Worm (Caenorhabditis elegans) whole organism, midembryonic: ENCODE results near the gene W05E10.1.

Experiments
- T22C8.4 ChIP-seq: fragments of 200-800 bp; sonication (Bioruptor generic); IDR thresholded peaks from 2 replicates; pipeline ENCODE4 v1.3.6; 2022; ENCODE audit warnings: missing genetic modification characterization, missing compliant biosample characterization
- cog-1 ChIP-seq: sonication (generic microtip); optimal IDR thresholded peaks from 2 replicates; lab custom pipeline; 2016; ENCODE audit warnings: missing genetic modification characterization, missing compliant biosample characterization
- flt-1 ChIP-seq: fragments of 200-800 bp; sonication (Bioruptor generic); IDR thresholded peaks from 2 replicates; pipeline ENCODE4 v1.3.6; 2022; ENCODE audit warnings: missing genetic modification characterization, missing compliant biosample characterization
- klf-2 ChIP-seq: fragments of 200-800 bp; sonication (Bioruptor generic); conservative IDR thresholded peaks from 2 replicates; pipeline ENCODE4 v1.3.6; 2022; ENCODE audit warnings: missing genetic modification reagents, missing genetic modification characterization, missing compliant biosample characterization
- med-1 ChIP-seq: sonication (generic microtip); optimal IDR thresholded peaks from 2 replicates; lab custom pipeline; 2017; ENCODE audit warnings: missing genetic modification characterization, mild to moderate bottlenecking, missing compliant biosample characterization, antibody characterized with exemption, missing genetic modification reagents; ENCODE audit not compliant: insufficient read depth
- ref-1 ChIP-seq: fragments of 200-800 bp; sonication (Bioruptor generic); conservative IDR thresholded peaks from 2 replicates; pipeline ENCODE4 v1.3.6; 2022; ENCODE audit warnings: missing genetic modification reagents, missing genetic modification characterization, missing compliant biosample characterization
- tab-1 ChIP-seq: fragments of 200-800 bp; sonication (Bioruptor generic); IDR thresholded peaks from 2 replicates; pipeline ENCODE4 v1.3.6; 2022; ENCODE audit warnings: missing genetic modification characterization, missing compliant biosample characterization
- ztf-23 ChIP-seq: fragments of 200-800 bp; sonication (Bioruptor generic); IDR thresholded peaks from 2 replicates; pipeline ENCODE4 v1.3.6; 2022; ENCODE audit warnings: missing genetic modification reagents, missing genetic modification characterization, missing compliant biosample characterization
- ztf-29 ChIP-seq: fragments of 200-800 bp; sonication (Bioruptor generic); IDR thresholded peaks from 2 replicates; pipeline ENCODE4 v1.3.6; 2022; ENCODE audit warnings: missing genetic modification reagents, missing genetic modification characterization, missing compliant biosample characterization

Gene W05E10.1

ce11 chrV:11722858-11723257, 31.4 kb upstream of the W05E10.1 start:
- TF ChIP-seq ref-1 (GFP tag; lab: Robert Waterston, UW) (no peak), tab-1 (GFP tag; lab: Robert Waterston, UW) (no peak), cog-1 (no peak), ztf-29 (GFP tag; lab: Robert Waterston, UW) (no peak), flt-1 (GFP tag; lab: Robert Waterston, UW) (no peak), T22C8.4 (GFP tag; lab: Robert Waterston, UW) (no peak), ztf-23 (GFP tag; lab: Robert Waterston, UW) (no peak), med-1 (GFP tag; lab: Kevin White, UChicago) (no peak), klf-2 (no peak)

DNA sequence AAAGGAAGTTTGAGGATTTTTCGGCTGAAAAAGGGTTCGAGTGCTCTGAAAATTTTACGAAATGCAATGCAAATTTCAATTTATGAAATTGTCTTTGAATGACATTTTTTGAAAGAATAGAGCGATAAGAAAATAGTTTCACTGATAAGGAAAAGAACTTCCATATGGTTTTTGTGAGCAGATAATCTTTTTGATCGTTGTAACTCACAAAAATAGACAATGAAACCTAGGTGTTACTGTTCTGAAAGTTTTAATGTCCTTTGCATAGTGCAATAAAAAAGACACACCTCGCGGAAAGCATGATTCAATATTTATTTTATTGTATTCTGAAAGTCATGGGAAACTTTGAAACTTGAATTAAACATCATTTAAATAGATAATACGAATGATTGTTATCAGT, 25.4 kb upstream of the W05E10.1 start:
- TF ChIP-seq tab-1 (GFP tag; lab: Robert Waterston, UW) (no peak), ztf-23 (GFP tag; lab: Robert Waterston, UW) (no peak), ref-1 (GFP tag; lab: Robert Waterston, UW) (no peak), cog-1 (no peak), klf-2 (no peak), ztf-29 (GFP tag; lab: Robert Waterston, UW) (no peak), T22C8.4 (GFP tag; lab: Robert Waterston, UW) (no peak), med-1 (GFP tag; lab: Kevin White, UChicago) (no peak), flt-1 (GFP tag; lab: Robert Waterston, UW) (no peak)

DNA sequence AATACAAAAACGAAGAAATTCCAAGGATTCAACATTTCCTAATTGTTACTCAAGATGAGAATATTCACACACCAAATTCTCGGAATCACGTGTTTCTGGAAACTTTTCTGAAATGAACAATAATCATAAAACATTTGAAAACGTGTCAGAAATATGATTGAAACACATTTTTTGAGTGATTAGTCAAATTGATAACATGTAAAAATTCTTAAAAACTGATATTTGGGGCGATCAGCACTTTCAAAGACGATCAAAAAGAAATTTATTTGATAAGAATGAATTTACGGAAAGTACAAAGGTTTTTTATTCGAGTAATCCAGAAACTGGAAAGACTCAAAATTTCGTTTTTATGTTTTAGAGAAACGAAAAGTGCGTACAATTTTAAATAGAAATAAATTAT, 24.3 kb upstream of the W05E10.1 start, which contains the start of gene tre-3:
TSS of gene tre-3 (minus strand) at position 107 of the 400 bp plus-strand sequence.
- TF ChIP-seq ztf-23 (GFP tag; lab: Robert Waterston, UW) (no peak), T22C8.4 (GFP tag; lab: Robert Waterston, UW) (no peak), tab-1 (GFP tag; lab: Robert Waterston, UW) (no peak), ref-1 (GFP tag; lab: Robert Waterston, UW) (no peak), cog-1 (no peak), flt-1 (GFP tag; lab: Robert Waterston, UW) (no peak), ztf-29 (GFP tag; lab: Robert Waterston, UW) (no peak), klf-2 (no peak), med-1 (GFP tag; lab: Kevin White, UChicago) (no peak)

- TF ChIP-seq ref-1 (GFP tag; lab: Robert Waterston, UW) (no peak), ztf-29 (GFP tag; lab: Robert Waterston, UW) (no peak), cog-1 (no peak), T22C8.4 (GFP tag; lab: Robert Waterston, UW) (no peak), ztf-23 (GFP tag; lab: Robert Waterston, UW) (no peak), tab-1 (GFP tag; lab: Robert Waterston, UW) (no peak), klf-2 (no peak), med-1 (GFP tag; lab: Kevin White, UChicago) (no peak), flt-1 (GFP tag; lab: Robert Waterston, UW) (no peak)
Observed at ce11 chrV:11711751-11712150, 20.3 kb upstream of the W05E10.1 start.

ce11 chrV:11706353-11706752, 14.9 kb upstream of the W05E10.1 start:
- TF ChIP-seq ztf-29 (GFP tag; lab: Robert Waterston, UW) (no peak), cog-1 (no peak), flt-1 (GFP tag; lab: Robert Waterston, UW) (no peak), tab-1 (GFP tag; lab: Robert Waterston, UW) (no peak), med-1 (GFP tag; lab: Kevin White, UChicago) (no peak), klf-2 (no peak), ref-1 (GFP tag; lab: Robert Waterston, UW) (no peak), ztf-23 (GFP tag; lab: Robert Waterston, UW) (no peak), T22C8.4 (GFP tag; lab: Robert Waterston, UW) (no peak)

- TF ChIP-seq tab-1 (GFP tag; lab: Robert Waterston, UW): 0 out of 2 replicates have a peak, but pooled peaks have one; percentile 13
- TF ChIP-seq ztf-29 (GFP tag; lab: Robert Waterston, UW): no peak
- TF ChIP-seq flt-1 (GFP tag; lab: Robert Waterston, UW): no peak
- no peak for TF ChIP-seq ref-1 (GFP tag; lab: Robert Waterston, UW)
- no peak for TF ChIP-seq med-1 (GFP tag; lab: Kevin White, UChicago)
- TF ChIP-seq cog-1: no peak
- TF ChIP-seq klf-2: no peak
Observed at ce11 chrV:11705399-11705798, 13.9 kb upstream of the W05E10.1 start, which contains the start of gene ceh-32. ceh-32 (minus strand) TSS chrV:11705400.

DNA sequence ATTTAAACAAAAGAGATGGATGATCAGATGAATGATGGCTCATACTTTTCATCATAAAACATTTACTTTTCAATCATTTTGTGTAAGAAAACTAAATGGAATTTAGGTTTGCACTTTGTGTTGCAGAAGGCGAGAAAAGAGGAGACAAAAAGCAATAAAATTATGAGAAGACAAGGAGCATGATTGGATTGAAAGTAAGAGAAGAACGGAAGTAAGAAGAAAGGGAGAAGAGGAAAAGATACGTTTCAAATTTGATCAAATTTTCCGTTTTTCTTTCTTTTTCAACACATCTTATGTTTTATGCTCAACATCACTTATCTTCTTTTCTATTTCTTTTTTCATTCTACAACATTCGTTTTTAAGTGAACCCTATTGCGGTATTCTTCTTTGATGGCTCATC, 13.2 kb upstream of the W05E10.1 start:
- TF ChIP-seq klf-2 (no peak), cog-1 (no peak), ztf-23 (GFP tag; lab: Robert Waterston, UW) (no peak), med-1 (GFP tag; lab: Kevin White, UChicago) (no peak), ztf-29 (GFP tag; lab: Robert Waterston, UW) (no peak), T22C8.4 (GFP tag; lab: Robert Waterston, UW) (no peak), tab-1 (GFP tag; lab: Robert Waterston, UW) (no peak), flt-1 (GFP tag; lab: Robert Waterston, UW) (no peak), ref-1 (GFP tag; lab: Robert Waterston, UW) (no peak)

DNA sequence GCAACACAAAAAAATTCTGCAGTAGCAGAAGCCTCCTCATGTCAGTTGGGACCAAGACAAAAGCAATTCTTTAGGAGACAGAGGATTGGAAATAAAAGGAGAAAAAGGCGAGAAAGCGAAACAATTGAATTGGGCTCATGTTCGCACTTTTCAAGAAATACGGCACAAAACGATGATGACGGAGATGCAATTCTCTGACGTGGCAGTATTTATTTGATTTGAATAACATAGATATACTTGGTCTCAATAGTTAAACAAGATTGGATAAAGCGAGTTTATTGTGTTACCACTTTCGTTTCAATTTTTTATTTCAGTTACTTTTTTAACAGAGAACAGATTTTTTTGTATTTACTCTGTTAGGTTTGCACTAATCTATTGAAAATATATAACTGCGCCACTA, 6.0 kb upstream of the W05E10.1 start:
- no peak for TF ChIP-seq cog-1
- TF ChIP-seq med-1 (GFP tag; lab: Kevin White, UChicago): no peak
- no peak for TF ChIP-seq tab-1 (GFP tag; lab: Robert Waterston, UW)
- no peak for TF ChIP-seq flt-1 (GFP tag; lab: Robert Waterston, UW)
- no peak for TF ChIP-seq klf-2
- no peak for TF ChIP-seq ztf-23 (GFP tag; lab: Robert Waterston, UW)
- no peak for TF ChIP-seq T22C8.4 (GFP tag; lab: Robert Waterston, UW)
- TF ChIP-seq ref-1 (GFP tag; lab: Robert Waterston, UW): no peak
- no peak for TF ChIP-seq ztf-29 (GFP tag; lab: Robert Waterston, UW)

DNA sequence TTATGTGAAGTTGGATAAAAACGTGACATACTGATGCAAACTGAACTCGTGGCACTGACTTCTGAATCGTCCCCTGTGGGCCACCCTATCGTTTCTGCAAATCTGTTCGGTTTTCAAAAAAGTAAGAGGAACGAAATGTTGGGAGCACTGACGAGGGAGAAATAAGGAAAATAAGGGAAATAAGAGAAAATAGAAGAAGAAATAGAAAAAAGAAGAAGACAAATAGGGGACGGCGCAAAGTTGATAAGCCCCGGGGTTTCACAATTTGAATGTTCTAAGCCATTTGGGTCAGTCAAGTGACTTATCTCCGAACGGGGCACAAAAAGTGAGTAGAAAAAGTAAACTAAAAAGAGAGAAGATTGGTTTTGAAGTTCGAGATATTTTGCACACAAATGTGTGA, 4.1 kb upstream of the W05E10.1 start, which contains the start of gene W05E10.5:
TSS of gene W05E10.5 (minus strand) at position 101 of the 400 bp plus-strand sequence.
- TF ChIP-seq ref-1 (GFP tag; lab: Robert Waterston, UW): no peak
- no peak for TF ChIP-seq ztf-23 (GFP tag; lab: Robert Waterston, UW)
- no peak for TF ChIP-seq klf-2
- no peak for TF ChIP-seq flt-1 (GFP tag; lab: Robert Waterston, UW)
- TF ChIP-seq cog-1: no peak
- no peak for TF ChIP-seq ztf-29 (GFP tag; lab: Robert Waterston, UW)
- no peak for TF ChIP-seq tab-1 (GFP tag; lab: Robert Waterston, UW)
- TF ChIP-seq T22C8.4 (GFP tag; lab: Robert Waterston, UW): no peak
